Fruit fly (Drosophila melanogaster) whole organism, pupa: ENCODE results near the gene moody.
A peak's percentile ranks its signal among the peaks of the same experiment; 100 is the strongest.

Experiments used
- CG10348 ChIP-seq: fragments of 200-800 bp; sonication (Bioruptor generic); IDR thresholded peaks from 2 replicates; pipeline ENCODE4 v1.3.6; 2022; ENCODE audit warnings: missing biosample characterization, missing genetic modification characterization
- CG12605 ChIP-seq: fragments of 200-800 bp; sonication (Bioruptor generic); IDR thresholded peaks from 2 replicates; pipeline ENCODE4 v1.3.6; 2022; ENCODE audit warnings: missing biosample characterization, missing genetic modification characterization
- CG13204 ChIP-seq: fragments of 200-800 bp; sonication (Bioruptor generic); optimal IDR thresholded peaks from 2 replicates; lab custom pipeline; 2018; ENCODE audit warnings: missing biosample characterization, mild to moderate bottlenecking, missing genetic modification characterization, moderate library complexity
- CG14655 ChIP-seq: fragments of 200-800 bp; sonication (Bioruptor generic); optimal IDR thresholded peaks from 3 replicates; lab custom pipeline; 2017; ENCODE audit warnings: mild to moderate bottlenecking, missing biosample characterization, missing genetic modification reagents, missing genetic modification characterization
- CG15710 ChIP-seq: fragments of 200-800 bp; sonication (Bioruptor generic); optimal IDR thresholded peaks from 2 replicates; lab custom pipeline; 2018; ENCODE audit warnings: missing biosample characterization, mild to moderate bottlenecking, missing genetic modification characterization, moderate library complexity
- CG17806 ChIP-seq: fragments of 200-800 bp; sonication (Bioruptor generic); optimal IDR thresholded peaks from 2 replicates; lab custom pipeline; 2018; ENCODE audit warnings: missing biosample characterization, mild to moderate bottlenecking, missing genetic modification characterization, moderate library complexity
- CG32121 ChIP-seq: fragments of 200-800 bp; sonication (Bioruptor generic); IDR thresholded peaks from 2 replicates; pipeline ENCODE4 v1.3.6; 2022; ENCODE audit warnings: missing biosample characterization, missing genetic modification characterization
- CG34367 ChIP-seq: fragments of 200-800 bp; sonication (Bioruptor generic); optimal IDR thresholded peaks from 2 replicates; lab custom pipeline; 2018; ENCODE audit warnings: missing biosample characterization, mild to moderate bottlenecking, missing genetic modification characterization
- CG4496 ChIP-seq: fragments of 200-800 bp; sonication (Bioruptor generic); IDR thresholded peaks from 3 replicates; pipeline ENCODE4 v1.3.6; 2022; ENCODE audit warnings: missing biosample characterization, missing genetic modification characterization
- CG8159 ChIP-seq: fragments of 200-800 bp; sonication (Bioruptor generic); optimal IDR thresholded peaks from 3 replicates; lab custom pipeline; 2018; ENCODE audit warnings: missing biosample characterization, mild to moderate bottlenecking, missing genetic modification characterization, moderate library complexity
- CG8301 ChIP-seq: fragments of 200-800 bp; sonication (Bioruptor generic); optimal IDR thresholded peaks from 2 replicates; lab custom pipeline; 2018; ENCODE audit warnings: missing biosample characterization, mild to moderate bottlenecking, missing genetic modification characterization
- CG9948 ChIP-seq: fragments of 200-800 bp; sonication (Bioruptor generic); optimal IDR thresholded peaks from 2 replicates; lab custom pipeline; 2018; ENCODE audit warnings: missing biosample characterization, mild to moderate bottlenecking, missing genetic modification characterization, moderate library complexity
- D1 ChIP-seq: fragments of 200-800 bp; sonication (Bioruptor generic); optimal IDR thresholded peaks from 2 replicates; lab custom pipeline; 2018; ENCODE audit warnings: missing biosample characterization, mild to moderate bottlenecking, missing genetic modification characterization, moderate library complexity
- EcR ChIP-seq: fragments of 200-800 bp; sonication (Bioruptor generic); optimal IDR thresholded peaks from 3 replicates; lab custom pipeline; 2019; ENCODE audit warnings: missing biosample characterization, missing genetic modification characterization, mild to moderate bottlenecking, moderate library complexity, missing genetic modification reagents
- Ets98B ChIP-seq: fragments of 200-800 bp; sonication (Bioruptor generic); IDR thresholded peaks from 2 replicates; pipeline ENCODE4 v1.3.6; 2022; ENCODE audit warnings: missing biosample characterization, missing genetic modification characterization
- Pif1A ChIP-seq: fragments of 200-800 bp; sonication (Bioruptor generic); optimal IDR thresholded peaks from 3 replicates; lab custom pipeline; 2016; ENCODE audit warnings: missing biosample characterization, missing genetic modification characterization
- Pif1B ChIP-seq: fragments of 200-800 bp; sonication (Bioruptor generic); optimal IDR thresholded peaks from 3 replicates; lab custom pipeline; 2016; ENCODE audit warnings: missing biosample characterization, missing genetic modification characterization
- Snoo ChIP-seq: fragments of 200-800 bp; sonication (Bioruptor generic); optimal IDR thresholded peaks from 3 replicates; lab custom pipeline; 2017; ENCODE audit warnings: missing biosample characterization, mild to moderate bottlenecking, missing genetic modification characterization, inconsistent platforms
- fd96Ca ChIP-seq: fragments of 200-800 bp; sonication (Bioruptor generic); IDR thresholded peaks from 3 replicates; pipeline ENCODE4 v1.3.6; 2022; ENCODE audit warnings: missing biosample characterization, missing genetic modification characterization
- gl ChIP-seq: fragments of 200-800 bp; sonication (Bioruptor generic); optimal IDR thresholded peaks from 2 replicates; lab custom pipeline; 2018; ENCODE audit warnings: missing biosample characterization, mild to moderate bottlenecking, missing genetic modification characterization
- rn ChIP-seq: fragments of 200-800 bp; sonication (Bioruptor generic); IDR thresholded peaks from 2 replicates; pipeline ENCODE4 v1.3.6; 2022; ENCODE audit warnings: missing biosample characterization, missing genetic modification characterization

Gene moody

DNA sequence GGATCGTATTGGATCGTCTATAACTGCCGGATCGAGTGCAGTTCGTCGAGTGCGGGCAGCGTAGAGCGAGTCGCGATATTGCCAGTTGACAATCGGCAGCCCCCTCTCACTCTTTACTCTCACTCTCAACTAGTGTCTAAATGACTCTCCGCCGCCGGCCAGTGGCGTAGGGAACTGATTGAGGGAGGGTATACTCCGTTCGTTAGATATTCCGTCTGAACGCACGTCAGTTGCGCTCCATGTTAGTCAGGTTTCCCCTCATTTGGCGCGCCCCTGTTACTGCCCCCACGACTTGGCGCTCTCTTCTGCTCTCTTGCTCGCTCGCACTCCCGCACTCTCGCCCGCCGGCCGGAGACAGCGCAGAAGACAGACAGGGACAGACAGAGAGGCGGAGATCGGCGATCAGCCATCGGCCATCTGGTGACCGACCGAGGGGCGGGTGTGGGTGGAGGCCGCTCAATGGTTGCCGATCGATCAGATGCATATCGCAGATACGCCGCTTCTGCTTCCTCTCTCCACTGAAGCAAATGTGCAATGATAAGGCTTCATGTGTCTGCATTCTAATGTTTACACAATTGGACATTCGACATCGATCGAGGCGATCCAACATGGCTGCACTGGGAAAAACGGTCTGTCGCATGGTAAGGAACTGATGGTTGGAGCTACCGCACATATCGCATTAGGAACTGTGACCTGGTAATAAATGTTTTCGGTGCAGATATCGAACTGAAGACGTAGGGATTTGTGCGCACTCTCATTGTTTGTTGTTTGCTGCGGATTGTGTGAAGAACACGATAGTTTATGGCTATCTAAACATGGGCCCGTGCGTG, at the start of gene moody:
Gene moody (minus strand): TSS at position 51 of the 830 bp plus-strand sequence.
- TF ChIP-seq rn (peak; percentile 93), D1 (tag; lab: Kevin White, UChicago) (no peak), CG9948 (tag; lab: Kevin White, UChicago) (peak; percentile 68), CG34367 (tag; lab: Kevin White, UChicago) (peak; percentile 82), CG12605 (peak; percentile 97), gl (peak; percentile 84), EcR (peak; percentile 56), CG4496 (GFP tag; lab: Robert Waterston, UW) (peak; percentile 99), Snoo (peak; percentile 93), Ets98B (GFP tag; lab: Robert Waterston, UW) (peak; percentile 99), CG15710 (tag; lab: Kevin White, UChicago) (peak; percentile 86), fd96Ca (GFP tag; lab: Robert Waterston, UW) (peak; percentile 99), Pif1B (GFP tag; lab: Kevin White, UChicago) (peak; percentile 90), CG10348 (GFP tag; lab: Robert Waterston, UW) (peak; percentile 92), CG14655 (GFP tag; lab: Kevin White, UChicago) (peak; percentile 92), CG32121 (peak; percentile 99), CG8159 (peak; percentile 84), CG13204 (GFP tag; lab: Kevin White, UChicago) (peak; percentile 97), CG8301 (tag; lab: Kevin White, UChicago) (peak; percentile 87), Pif1A (GFP tag; lab: Kevin White, UChicago) (peak; percentile 90), CG17806 (tag; lab: Kevin White, UChicago) (peak; percentile 84)

dm6 chrX:2098267-2098666, 48.3 kb upstream of the moody start:
- TF ChIP-seq CG12605, result 0 out of 2 replicates have a peak, but pooled peaks have one; percentile 19
- TF ChIP-seq Pif1A (GFP tag; lab: Kevin White, UChicago), result no peak
- no peak for TF ChIP-seq CG15710 (tag; lab: Kevin White, UChicago)
- TF ChIP-seq CG4496 (GFP tag; lab: Robert Waterston, UW), result 0 out of 3 replicates have a peak, but pooled peaks have one; percentile 15
- TF ChIP-seq CG8301 (tag; lab: Kevin White, UChicago), result peak; percentile 35
- TF ChIP-seq CG9948 (tag; lab: Kevin White, UChicago), result no peak
- no peak for TF ChIP-seq CG8159
- peak; percentile 36; the same call in 1 of the 2 replicates for TF ChIP-seq Ets98B (GFP tag; lab: Robert Waterston, UW)
- peak; percentile 33 for TF ChIP-seq CG14655 (GFP tag; lab: Kevin White, UChicago)

DNA sequence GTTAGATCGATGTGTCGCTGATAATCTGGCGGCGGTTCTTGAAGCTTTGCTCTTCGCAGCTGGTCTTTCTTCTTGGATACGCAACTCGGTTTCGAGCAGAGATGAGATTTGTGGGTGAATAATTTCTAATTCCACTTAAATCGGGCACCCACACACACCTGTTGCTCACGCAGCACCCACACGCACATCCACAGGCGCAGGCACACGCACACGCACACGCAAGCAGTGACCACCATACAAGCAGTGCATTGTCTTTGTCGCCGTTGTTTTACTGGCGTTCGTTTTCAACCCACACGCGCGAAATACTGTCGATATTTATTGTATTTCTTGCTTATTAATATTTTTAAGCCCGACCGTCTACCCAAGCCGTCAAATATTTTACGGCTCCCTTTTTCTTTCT, 46.4 kb upstream of the moody start:
- TF ChIP-seq Pif1B (GFP tag; lab: Kevin White, UChicago), result no peak

DNA sequence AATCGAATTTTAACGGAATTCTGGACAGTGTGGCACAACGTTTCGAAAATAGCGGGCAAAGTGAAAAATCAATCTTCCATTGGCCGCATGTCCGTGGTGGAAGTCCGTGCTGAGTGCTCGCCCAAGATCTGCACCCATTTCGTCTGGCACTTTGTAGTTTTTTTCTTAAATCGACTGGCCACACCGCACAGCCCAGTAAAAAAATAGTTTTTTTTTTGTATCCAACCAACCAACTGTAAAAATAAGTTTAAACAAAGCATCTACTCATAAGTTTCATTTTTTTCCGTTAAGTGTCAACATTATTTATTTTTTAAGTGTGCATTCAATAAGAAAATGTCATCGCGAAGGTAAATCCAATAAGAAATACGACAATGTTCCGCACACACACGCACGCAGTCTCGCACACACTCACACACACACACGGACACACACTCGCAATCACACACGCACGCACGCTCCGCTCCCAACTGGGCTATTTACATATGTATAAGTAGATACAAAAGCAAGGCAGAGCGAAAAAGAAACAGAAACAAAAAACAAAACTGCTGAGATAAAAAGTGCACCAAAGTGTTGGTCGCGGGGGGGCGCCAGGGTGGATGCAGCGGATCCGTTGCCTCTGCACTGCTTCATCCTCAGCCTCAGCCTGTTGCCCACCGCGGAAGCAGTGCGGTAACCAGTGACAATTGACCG, 44.3 kb upstream of the moody start, which contains the start of gene csw:
Gene csw (plus strand): TSS at position 163 of the 690 bp plus-strand sequence.
- TF ChIP-seq gl (peak; percentile 98), CG14655 (GFP tag; lab: Kevin White, UChicago) (peak; percentile 82), Ets98B (GFP tag; lab: Robert Waterston, UW) (peak; percentile 84), Pif1A (GFP tag; lab: Kevin White, UChicago) (peak; percentile 92), CG17806 (tag; lab: Kevin White, UChicago) (peak; percentile 76), EcR (peak; percentile 70), CG34367 (tag; lab: Kevin White, UChicago) (peak; percentile 93), D1 (tag; lab: Kevin White, UChicago) (peak; percentile 23), Pif1B (GFP tag; lab: Kevin White, UChicago) (peak; percentile 77), CG32121 (peak; percentile 84), CG8159 (peak; percentile 85), CG13204 (GFP tag; lab: Kevin White, UChicago) (peak; percentile 93), fd96Ca (GFP tag; lab: Robert Waterston, UW) (peak; percentile 85), Snoo (peak; percentile 74), CG8301 (tag; lab: Kevin White, UChicago) (peak; percentile 66), CG10348 (GFP tag; lab: Robert Waterston, UW) (no peak), CG12605 (peak; percentile 94), CG9948 (tag; lab: Kevin White, UChicago) (peak; percentile 65), CG4496 (GFP tag; lab: Robert Waterston, UW) (peak; percentile 96), rn (peak; percentile 81), CG15710 (tag; lab: Kevin White, UChicago) (peak; percentile 85)

DNA sequence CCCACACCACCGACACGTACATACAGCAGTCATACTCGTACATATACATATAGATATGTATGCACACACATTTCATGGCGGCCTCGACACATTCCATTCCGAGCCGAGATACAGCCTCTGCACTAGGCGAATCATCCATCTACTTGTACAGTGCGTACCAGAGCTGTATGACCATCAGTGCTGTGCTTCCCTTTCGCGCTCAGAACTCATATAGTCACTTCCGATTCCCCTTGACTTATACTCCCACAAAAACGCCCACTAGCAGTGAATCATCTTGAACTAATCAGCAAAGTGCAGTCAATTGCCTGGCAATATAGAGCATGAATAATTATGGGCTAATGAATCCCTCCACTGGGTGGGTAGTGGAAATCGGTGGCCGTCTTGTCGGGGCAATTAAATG, 39.9 kb upstream of the moody start:
- peak; percentile 35 for TF ChIP-seq CG14655 (GFP tag; lab: Kevin White, UChicago)
- no peak for TF ChIP-seq gl
- peak; percentile 31 for TF ChIP-seq CG8301 (tag; lab: Kevin White, UChicago)
- TF ChIP-seq CG8159, result peak; percentile 33
